Worm (Caenorhabditis elegans): ENCODE measurements around the gene F25E5.2.

- TF ChIP-seq ref-1 (GFP tag; conservative IDR thresholded peaks at IDR 0.05) (no peak), med-1 (GFP tag; optimal IDR thresholded peaks at IDR 0.05; ENCODE audit: insufficient read depth) (no peak), tab-1 (GFP tag; IDR thresholded peaks at IDR 0.05) (no peak), ztf-23 (GFP tag; IDR thresholded peaks at IDR 0.05) (no peak), flt-1 (GFP tag; IDR thresholded peaks at IDR 0.05) (no peak), ztf-29 (GFP tag; IDR thresholded peaks at IDR 0.05) (no peak), cog-1 (tag; optimal IDR thresholded peaks at IDR 0.05) (no peak), T22C8.4 (GFP tag; IDR thresholded peaks at IDR 0.05) (no peak)
These were observed 37.9 kb upstream of the F25E5.2 start, which contains the start of gene srw-67 for ce11 chrV:7417018-7417716.

Data from whole organism, midembryonic.